Fruit fly (Drosophila melanogaster): ENCODE results near the gene CG33177.

DNA sequence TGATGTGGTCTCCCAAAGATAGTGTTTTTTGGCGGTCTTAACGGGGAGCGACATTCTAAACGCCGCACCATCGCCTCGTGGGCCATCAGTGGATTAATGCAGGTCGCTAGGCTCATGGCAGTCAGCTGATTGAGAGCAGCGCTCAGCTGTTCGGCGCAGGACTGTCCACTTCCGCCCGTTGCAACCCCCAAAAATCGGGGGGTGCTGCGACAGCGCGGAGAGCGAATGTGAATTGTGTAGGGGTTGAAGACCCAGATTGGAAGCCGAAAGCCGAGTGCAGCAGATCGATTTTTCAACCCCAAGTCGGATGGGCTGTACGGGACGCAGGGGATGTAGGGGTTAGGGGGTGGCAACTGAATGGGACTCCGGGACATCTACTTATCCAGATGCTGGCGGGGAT, 18.5 kb upstream of the CG33177 start:
- TF ChIP-seq ftz-f1 (GFP tag; optimal IDR thresholded peaks at IDR 0.05) (no peak), CG4328 (GFP tag; optimal IDR thresholded peaks at IDR 0.05) (no peak), CG4854 (GFP tag; optimal IDR thresholded peaks at IDR 0.05) (no peak), Xbp1 (GFP tag; optimal IDR thresholded peaks at IDR 0.05) (no peak), Pdp1 (GFP tag; optimal IDR thresholded peaks at IDR 0.05) (no peak), NfI (GFP tag; optimal IDR thresholded peaks at IDR 0.05) (no peak), nerfin-2 (GFP tag; IDR thresholded peaks at IDR 0.05; ENCODE audit: partially characterized antibody) (no peak)

Data from whole organism, embryonic.